Worm (Caenorhabditis elegans): ENCODE measurements around the gene srlf-23.

Gene srlf-23

ce11 chrV:893437-894018, at the start of gene srlf-23, which contains the start of gene srlf-20:
Gene srlf-23, minus strand, starts transcription at chrV:893537.
Gene srlf-20, plus strand, starts transcription at chrV:893968.
- TF ChIP-seq cog-1 (tag; optimal IDR thresholded peaks at IDR 0.05) (no peak), ztf-23 (GFP tag; IDR thresholded peaks at IDR 0.05) (no peak), klf-2 (GFP tag; conservative IDR thresholded peaks at IDR 0.05) (no peak), T22C8.4 (GFP tag; IDR thresholded peaks at IDR 0.05) (no peak), tab-1 (GFP tag; IDR thresholded peaks at IDR 0.05) (no peak), flt-1 (GFP tag; IDR thresholded peaks at IDR 0.05) (no peak), ref-1 (GFP tag; conservative IDR thresholded peaks at IDR 0.05) (no peak), ztf-29 (GFP tag; IDR thresholded peaks at IDR 0.05) (no peak), med-1 (GFP tag; optimal IDR thresholded peaks at IDR 0.05; ENCODE audit: insufficient read depth) (no peak)

ce11 chrV:942556-942955, 49.2 kb upstream of the srlf-23 start:
- no peak for TF ChIP-seq ztf-29 (GFP tag; IDR thresholded peaks at IDR 0.05)
- TF ChIP-seq med-1 (GFP tag; optimal IDR thresholded peaks at IDR 0.05; ENCODE audit: insufficient read depth) = no peak
- TF ChIP-seq T22C8.4 (GFP tag; IDR thresholded peaks at IDR 0.05) = no peak
- TF ChIP-seq tab-1 (GFP tag; IDR thresholded peaks at IDR 0.05) = no peak
- no peak for TF ChIP-seq klf-2 (GFP tag; conservative IDR thresholded peaks at IDR 0.05)
- no peak for TF ChIP-seq ref-1 (GFP tag; conservative IDR thresholded peaks at IDR 0.05)
- TF ChIP-seq flt-1 (GFP tag; IDR thresholded peaks at IDR 0.05) = no peak
- no peak for TF ChIP-seq ztf-23 (GFP tag; IDR thresholded peaks at IDR 0.05)
- TF ChIP-seq cog-1 (tag; optimal IDR thresholded peaks at IDR 0.05) = no peak

- TF ChIP-seq T22C8.4 (GFP tag; IDR thresholded peaks at IDR 0.05) = no peak
- TF ChIP-seq flt-1 (GFP tag; IDR thresholded peaks at IDR 0.05) = no peak
- TF ChIP-seq tab-1 (GFP tag; IDR thresholded peaks at IDR 0.05) = no peak
- no peak for TF ChIP-seq ztf-23 (GFP tag; IDR thresholded peaks at IDR 0.05)
- TF ChIP-seq klf-2 (GFP tag; conservative IDR thresholded peaks at IDR 0.05) = no peak
- no peak for TF ChIP-seq cog-1 (tag; optimal IDR thresholded peaks at IDR 0.05)
- TF ChIP-seq ztf-29 (GFP tag; IDR thresholded peaks at IDR 0.05) = no peak
Observed at ce11 chrV:939341-939740, 46.0 kb upstream of the srlf-23 start.

- no peak for TF ChIP-seq ztf-29 (GFP tag; IDR thresholded peaks at IDR 0.05)
Observed at ce11 chrV:917488-917887, 24.2 kb upstream of the srlf-23 start, which contains the start of gene H24K24.2. Gene H24K24.2, plus strand, starts transcription at chrV:917788.

ce11 chrV:915716-916115, 22.4 kb upstream of the srlf-23 start:
- TF ChIP-seq ztf-29 (GFP tag; IDR thresholded peaks at IDR 0.05) = no peak
- TF ChIP-seq T22C8.4 (GFP tag; IDR thresholded peaks at IDR 0.05) = no peak
- no peak for TF ChIP-seq tab-1 (GFP tag; IDR thresholded peaks at IDR 0.05)
- no peak for TF ChIP-seq cog-1 (tag; optimal IDR thresholded peaks at IDR 0.05)
- TF ChIP-seq ref-1 (GFP tag; conservative IDR thresholded peaks at IDR 0.05) = no peak
- no peak for TF ChIP-seq ztf-23 (GFP tag; IDR thresholded peaks at IDR 0.05)

- TF ChIP-seq cog-1 (tag; optimal IDR thresholded peaks at IDR 0.05) (no peak), T22C8.4 (GFP tag; IDR thresholded peaks at IDR 0.05) (no peak), ztf-23 (GFP tag; IDR thresholded peaks at IDR 0.05) (no peak), med-1 (GFP tag; optimal IDR thresholded peaks at IDR 0.05; ENCODE audit: insufficient read depth) (no peak), tab-1 (GFP tag; IDR thresholded peaks at IDR 0.05) (no peak), ref-1 (GFP tag; conservative IDR thresholded peaks at IDR 0.05) (no peak), klf-2 (GFP tag; conservative IDR thresholded peaks at IDR 0.05) (no peak), flt-1 (GFP tag; IDR thresholded peaks at IDR 0.05) (no peak), ztf-29 (GFP tag; IDR thresholded peaks at IDR 0.05) (no peak)
Observed at ce11 chrV:911474-911873, 18.1 kb upstream of the srlf-23 start, which contains the start of gene adh-5. Gene adh-5, plus strand, starts transcription at chrV:911774.

ce11 chrV:910588-910987, 17.3 kb upstream of the srlf-23 start:
- TF ChIP-seq ztf-29 (GFP tag; IDR thresholded peaks at IDR 0.05) = no peak
- no peak for TF ChIP-seq ref-1 (GFP tag; conservative IDR thresholded peaks at IDR 0.05)
- TF ChIP-seq cog-1 (tag; optimal IDR thresholded peaks at IDR 0.05) = no peak
- no peak for TF ChIP-seq tab-1 (GFP tag; IDR thresholded peaks at IDR 0.05)
- no peak for TF ChIP-seq klf-2 (GFP tag; conservative IDR thresholded peaks at IDR 0.05)
- TF ChIP-seq T22C8.4 (GFP tag; IDR thresholded peaks at IDR 0.05) = no peak
- TF ChIP-seq flt-1 (GFP tag; IDR thresholded peaks at IDR 0.05) = no peak
- TF ChIP-seq med-1 (GFP tag; optimal IDR thresholded peaks at IDR 0.05; ENCODE audit: insufficient read depth) = no peak
- no peak for TF ChIP-seq ztf-23 (GFP tag; IDR thresholded peaks at IDR 0.05)

ce11 chrV:908681-909080, 15.3 kb upstream of the srlf-23 start:
- no peak for TF ChIP-seq ztf-29 (GFP tag; IDR thresholded peaks at IDR 0.05)

ce11 chrV:904232-904983, 11.1 kb upstream of the srlf-23 start, which contains the start of gene trm-2A:
Gene trm-2A, plus strand, starts transcription at chrV:904963.
- TF ChIP-seq ztf-23 (GFP tag; IDR thresholded peaks at IDR 0.05) (0 out of 2 replicates have a peak, but pooled peaks have one; percentile 39), cog-1 (tag; optimal IDR thresholded peaks at IDR 0.05) (no peak)

ce11 chrV:903460-903859, 10.1 kb upstream of the srlf-23 start, which contains the start of gene fmo-5:
Gene fmo-5, minus strand, starts transcription at chrV:903665.
- TF ChIP-seq ztf-29 (GFP tag; IDR thresholded peaks at IDR 0.05) (no peak), tab-1 (GFP tag; IDR thresholded peaks at IDR 0.05) (no peak)

- TF ChIP-seq ztf-23 (GFP tag; IDR thresholded peaks at IDR 0.05) (no peak), ref-1 (GFP tag; conservative IDR thresholded peaks at IDR 0.05) (no peak), klf-2 (GFP tag; conservative IDR thresholded peaks at IDR 0.05) (no peak), cog-1 (tag; optimal IDR thresholded peaks at IDR 0.05) (no peak), flt-1 (GFP tag; IDR thresholded peaks at IDR 0.05) (no peak), ztf-29 (GFP tag; IDR thresholded peaks at IDR 0.05) (no peak), tab-1 (GFP tag; IDR thresholded peaks at IDR 0.05) (no peak), T22C8.4 (GFP tag; IDR thresholded peaks at IDR 0.05) (no peak), med-1 (GFP tag; optimal IDR thresholded peaks at IDR 0.05; ENCODE audit: insufficient read depth) (no peak)
Observed at ce11 chrV:899087-899486, 5.8 kb upstream of the srlf-23 start, which contains the start of gene nas-32. Gene nas-32, minus strand, starts transcription at chrV:899187.

Measured in whole organism, midembryonic.